Fruit fly (Drosophila melanogaster) whole organism, embryonic: ENCODE data around the gene CG13654.

Experiments
- ATbp ChIP-seq: fragments of 200-800 bp; sonication (Bioruptor generic); optimal IDR thresholded peaks from 2 replicates; lab custom pipeline; 2017; ENCODE audit warnings: missing biosample characterization, mild to moderate bottlenecking, missing genetic modification characterization, missing genetic modification reagents
- Bgb ChIP-seq: fragments of 200-800 bp; sonication (Bioruptor generic); IDR thresholded peaks from 2 replicates; pipeline ENCODE4 v1.3.6; 2022; ENCODE audit warnings: missing biosample characterization, missing genetic modification characterization; ENCODE audit not compliant: partially characterized antibody
- BtbVII ChIP-seq: fragments of 200-800 bp; sonication (Bioruptor generic); optimal IDR thresholded peaks from 3 replicates; lab custom pipeline; 2017; ENCODE audit warnings: missing biosample characterization, mild to moderate bottlenecking, missing genetic modification characterization
- CG1024 ChIP-seq: fragments of 200-800 bp; sonication (Bioruptor generic); IDR thresholded peaks from 2 replicates; pipeline ENCODE4 v1.3.6; 2022; ENCODE audit warnings: missing biosample characterization, missing genetic modification characterization
- CG10366 ChIP-seq: fragments of 200-800 bp; sonication (Bioruptor generic); IDR thresholded peaks from 2 replicates; pipeline ENCODE4 v1.3.6; 2022; ENCODE audit warnings: missing biosample characterization, missing genetic modification characterization
- CG11085 ChIP-seq: fragments of 200-800 bp; sonication (Bioruptor generic); IDR thresholded peaks from 2 replicates; pipeline ENCODE4 v1.3.6; 2022; ENCODE audit warnings: missing biosample characterization, missing genetic modification characterization
- CG11247 ChIP-seq: fragments of 200-800 bp; sonication (Bioruptor generic); IDR thresholded peaks from 2 replicates; pipeline ENCODE4 v1.3.6; 2022; ENCODE audit warnings: missing biosample characterization, missing genetic modification characterization
- CG13894 ChIP-seq: fragments of 200-800 bp; sonication (Bioruptor generic); optimal IDR thresholded peaks from 3 replicates; lab custom pipeline; 2018; ENCODE audit warnings: missing biosample characterization, mild to moderate bottlenecking, missing genetic modification characterization, moderate library complexity
- CG14014 ChIP-seq: fragments of 200-800 bp; sonication (Bioruptor generic); IDR thresholded peaks from 2 replicates; pipeline ENCODE4 v1.3.6; 2022; ENCODE audit warnings: missing biosample characterization, missing genetic modification characterization
- CG17568 ChIP-seq: fragments of 200-800 bp; sonication (Bioruptor generic); optimal IDR thresholded peaks from 2 replicates; lab custom pipeline; 2018; ENCODE audit warnings: missing biosample characterization, mild to moderate bottlenecking, missing genetic modification characterization, moderate library complexity
- CG2199 ChIP-seq: fragments of 200-800 bp; sonication (Bioruptor generic); IDR thresholded peaks from 3 replicates; pipeline ENCODE4 v1.3.6; 2022; ENCODE audit warnings: missing biosample characterization, missing genetic modification characterization
- CG31224 ChIP-seq: fragments of 200-800 bp; sonication (Bioruptor generic); IDR thresholded peaks from 2 replicates; pipeline ENCODE4 v1.3.6; 2022; ENCODE audit warnings: missing biosample characterization, missing genetic modification characterization
- CG31441 ChIP-seq: fragments of 200-800 bp; sonication (Bioruptor generic); IDR thresholded peaks from 2 replicates; pipeline ENCODE4 v1.3.6; 2022; ENCODE audit warnings: missing biosample characterization, missing genetic modification characterization
- CG32532 ChIP-seq: fragments of 200-800 bp; sonication (Bioruptor generic); IDR thresholded peaks from 2 replicates; pipeline ENCODE4 v1.3.6; 2022; ENCODE audit warnings: missing biosample characterization, missing genetic modification characterization
- CG34224 ChIP-seq: fragments of 200-800 bp; sonication (Bioruptor generic); IDR thresholded peaks from 3 replicates; pipeline ENCODE4 v1.3.6; 2022; ENCODE audit warnings: missing biosample characterization, missing genetic modification characterization; ENCODE audit not compliant: partially characterized antibody
- CG3995 ChIP-seq: fragments of 200-800 bp; sonication (Bioruptor generic); optimal IDR thresholded peaks from 3 replicates; lab custom pipeline; 2016; ENCODE audit warnings: missing biosample characterization, missing genetic modification characterization
- CG4328 ChIP-seq: fragments of 200-800 bp; sonication (Bioruptor generic); optimal IDR thresholded peaks from 3 replicates; lab custom pipeline; 2017; ENCODE audit warnings: missing biosample characterization, missing genetic modification reagents, missing genetic modification characterization
- CG43689 ChIP-seq: fragments of 200-800 bp; sonication (Bioruptor generic); IDR thresholded peaks from 2 replicates; pipeline ENCODE4 v1.3.6; 2022; ENCODE audit warnings: missing biosample characterization, missing genetic modification characterization
- CG5245 ChIP-seq: fragments of 200-800 bp; sonication (Bioruptor generic); optimal IDR thresholded peaks from 3 replicates; lab custom pipeline; 2016; ENCODE audit warnings: missing biosample characterization, missing genetic modification characterization
- CG6654 ChIP-seq: fragments of 200-800 bp; sonication (Bioruptor generic); optimal IDR thresholded peaks from 2 replicates; lab custom pipeline; 2017; ENCODE audit warnings: missing biosample characterization, mild to moderate bottlenecking, missing genetic modification characterization
- CG6791 ChIP-seq: fragments of 200-800 bp; sonication (Bioruptor generic); IDR thresholded peaks from 3 replicates; pipeline ENCODE4 v1.3.6; 2022; ENCODE audit warnings: missing biosample characterization, missing genetic modification characterization; ENCODE audit not compliant: partially characterized antibody
- CG6854 ChIP-seq: fragments of 200-800 bp; sonication (Bioruptor generic); optimal IDR thresholded peaks from 3 replicates; lab custom pipeline; 2017; ENCODE audit warnings: missing biosample characterization, mild to moderate bottlenecking, missing genetic modification characterization
- CG8765 ChIP-seq: fragments of 200-800 bp; sonication (Bioruptor generic); IDR thresholded peaks from 2 replicates; pipeline ENCODE4 v1.3.6; 2022; ENCODE audit warnings: missing biosample characterization, missing genetic modification characterization
- Kr ChIP-seq: fragments of 200-800 bp; sonication (Bioruptor generic); optimal IDR thresholded peaks from 2 replicates; lab custom pipeline; 2017; ENCODE audit warnings: missing biosample characterization, mild to moderate bottlenecking, missing genetic modification characterization
- Med ChIP-seq: fragments of 200-800 bp; sonication (Bioruptor generic); peaks from one replicate; lab custom pipeline; 2016; ENCODE audit warnings: missing biosample characterization, missing genetic modification characterization, mild to moderate bottlenecking, inconsistent platforms, moderate library complexity
- Optix ChIP-seq: fragments of 200-800 bp; sonication (Bioruptor generic); IDR thresholded peaks from 3 replicates; pipeline ENCODE4 v1.3.6; 2022; ENCODE audit warnings: missing biosample characterization, missing genetic modification characterization
- Side ChIP-seq: fragments of 200-800 bp; sonication (Bioruptor generic); optimal IDR thresholded peaks from 2 replicates; lab custom pipeline; 2016; ENCODE audit warnings: missing biosample characterization, missing genetic modification characterization
- az2 ChIP-seq: fragments of 200-800 bp; sonication (Bioruptor generic); optimal IDR thresholded peaks from 3 replicates; lab custom pipeline; 2016; ENCODE audit warnings: missing biosample characterization, missing genetic modification characterization
- bbx ChIP-seq: fragments of 200-800 bp; sonication (Bioruptor generic); IDR thresholded peaks from 2 replicates; pipeline ENCODE4 v1.3.6; 2022; ENCODE audit warnings: missing biosample characterization, missing genetic modification characterization; ENCODE audit not compliant: partially characterized antibody
- bsh ChIP-seq, 2 experiments: fragments of 200-800 bp; sonication (Bioruptor generic); optimal IDR thresholded peaks; 2 replicates each; lab custom pipeline; 2017 to 2018; ENCODE audit warnings: mild to moderate bottlenecking in 2 of 2, missing biosample characterization in 2 of 2, missing genetic modification characterization in 2 of 2, moderate library complexity in 1 of 2
- btn ChIP-seq: fragments of 200-800 bp; sonication (Bioruptor generic); optimal IDR thresholded peaks from 2 replicates; lab custom pipeline; 2016; ENCODE audit warnings: missing biosample characterization, missing genetic modification characterization
- ci ChIP-seq: fragments of 200-800 bp; sonication (Bioruptor generic); IDR thresholded peaks from 3 replicates; pipeline ENCODE4 v1.3.6; 2022; ENCODE audit warnings: missing biosample characterization, missing genetic modification characterization
- dan ChIP-seq: fragments of 200-800 bp; sonication (Bioruptor generic); IDR thresholded peaks from 2 replicates; pipeline ENCODE4 v1.3.6; 2022; ENCODE audit warnings: missing biosample characterization, missing genetic modification characterization
- en ChIP-seq: fragments of 200-800 bp; sonication (Bioruptor generic); optimal IDR thresholded peaks from 2 replicates; lab custom pipeline; 2016; ENCODE audit warnings: missing biosample characterization, missing genetic modification characterization
- ewg ChIP-seq: fragments of 200-800 bp; sonication (Bioruptor generic); optimal IDR thresholded peaks from 3 replicates; lab custom pipeline; 2017; ENCODE audit warnings: mild to moderate bottlenecking, missing biosample characterization, missing genetic modification reagents, missing genetic modification characterization
- fd64A ChIP-seq: fragments of 200-800 bp; sonication (Bioruptor generic); optimal IDR thresholded peaks from 3 replicates; lab custom pipeline; 2018; ENCODE audit warnings: missing biosample characterization, mild to moderate bottlenecking, missing genetic modification characterization
- her ChIP-seq: fragments of 200-800 bp; sonication (Bioruptor generic); optimal IDR thresholded peaks from 2 replicates; lab custom pipeline; 2016; ENCODE audit warnings: missing biosample characterization, missing genetic modification characterization
- ken ChIP-seq: fragments of 200-800 bp; sonication (Bioruptor generic); IDR thresholded peaks from 3 replicates; pipeline ENCODE4 v1.3.6; 2022; ENCODE audit warnings: missing biosample characterization, missing genetic modification characterization
- maf-S ChIP-seq: fragments of 200-800 bp; sonication (Bioruptor generic); optimal IDR thresholded peaks from 2 replicates; lab custom pipeline; 2016; ENCODE audit warnings: missing biosample characterization, missing genetic modification characterization
- nau ChIP-seq: fragments of 200-800 bp; sonication (Bioruptor generic); optimal IDR thresholded peaks from 3 replicates; lab custom pipeline; 2017; ENCODE audit warnings: missing biosample characterization, mild to moderate bottlenecking, missing genetic modification characterization, missing genetic modification reagents
- nom ChIP-seq: fragments of 200-800 bp; sonication (Bioruptor generic); optimal IDR thresholded peaks from 2 replicates; lab custom pipeline; 2017; ENCODE audit warnings: missing biosample characterization, missing genetic modification characterization, mild to moderate bottlenecking, moderate library complexity, missing genetic modification reagents
- otp ChIP-seq: fragments of 200-800 bp; sonication (Bioruptor generic); IDR thresholded peaks from 3 replicates; pipeline ENCODE4, ENCODE4 v1.3.6; 2022; ENCODE audit warnings: missing biosample characterization, missing genetic modification characterization
- pan ChIP-seq, 4 experiments: fragments of >200 bp in 3 of 4; fragments of 200-800 bp in 1 of 4; sonication (Bioruptor generic) in 1 of 4; optimal IDR thresholded peaks in 3 of 4; IDR thresholded peaks in 1 of 4; 2 replicates each; pipeline versions ENCODE4 v1.3.6 to Lab custom; 2017 to 2022; ENCODE audit warnings: missing biosample characterization in 2 of 4, missing genetic modification characterization in 2 of 4, mixed read lengths in 1 of 4
- pho ChIP-seq: fragments of 200-800 bp; sonication (Bioruptor generic); optimal IDR thresholded peaks from 2 replicates; lab custom pipeline; 2016; ENCODE audit warnings: missing biosample characterization, missing genetic modification characterization
- pros ChIP-seq: fragments of 200-800 bp; sonication (Bioruptor generic); optimal IDR thresholded peaks from 3 replicates; lab custom pipeline; 2019; ENCODE audit warnings: missing biosample characterization, mild to moderate bottlenecking, missing genetic modification characterization, moderate library complexity
- sens ChIP-seq: fragments of 200-800 bp; sonication (Bioruptor generic); peaks from one replicate; lab custom pipeline; 2016; ENCODE audit warnings: missing biosample characterization, missing genetic modification characterization
- seq ChIP-seq: fragments of 200-800 bp; sonication (Bioruptor generic); IDR thresholded peaks from 2 replicates; pipeline ENCODE4 v1.3.6; 2022; ENCODE audit warnings: missing biosample characterization, missing genetic modification characterization
- tx ChIP-seq: fragments of 200-800 bp; sonication (Bioruptor generic); optimal IDR thresholded peaks from 2 replicates; lab custom pipeline; 2016; ENCODE audit warnings: missing biosample characterization, missing genetic modification characterization
- vfl ChIP-seq: fragments of 200-800 bp; sonication (Bioruptor generic); optimal IDR thresholded peaks from 2 replicates; lab custom pipeline; 2016; ENCODE audit warnings: missing biosample characterization, missing genetic modification characterization
- yki ChIP-seq: fragments of >200 bp; optimal IDR thresholded peaks from 3 replicates; lab custom pipeline; 2018
- zen2 ChIP-seq: fragments of 200-800 bp; sonication (Bioruptor generic); IDR thresholded peaks from 3 replicates; pipeline ENCODE4 v1.3.6; 2022; ENCODE audit warnings: missing biosample characterization, missing genetic modification characterization; ENCODE audit not compliant: partially characterized antibody

CG13654 gene

DNA sequence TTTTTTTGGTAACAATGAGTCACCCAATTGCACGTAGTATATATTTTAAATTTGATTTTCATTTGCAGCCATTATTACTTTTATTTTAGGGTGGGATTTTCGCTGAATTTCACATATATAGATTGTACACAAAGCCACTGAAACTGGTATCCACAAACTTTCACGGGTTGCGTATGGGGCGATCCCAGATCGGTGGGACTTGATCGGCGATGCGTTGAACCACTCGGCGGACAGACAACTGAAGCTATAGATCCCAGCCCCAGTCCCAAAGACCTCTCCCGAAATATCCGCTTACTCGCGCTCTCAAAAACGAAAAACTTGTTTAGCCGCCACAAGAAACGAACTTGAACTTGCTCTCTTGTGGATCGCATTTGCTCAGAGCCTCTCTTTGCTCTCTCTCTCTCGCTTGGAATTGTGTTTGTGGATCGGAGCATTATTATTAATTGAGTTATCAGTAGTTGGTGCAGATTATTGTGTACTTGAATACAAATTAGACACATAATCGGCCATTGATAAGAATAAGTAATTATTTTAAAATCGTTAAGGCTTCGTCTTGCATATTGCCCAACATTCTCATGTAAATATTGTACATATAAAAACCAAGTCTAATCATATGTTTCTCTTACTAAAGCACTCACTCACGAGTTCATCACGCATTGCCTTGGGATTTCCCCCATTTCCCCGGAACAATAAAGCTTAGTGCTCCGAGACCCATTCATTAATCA is 8.6 kb downstream of the CG13654 start, which contains the start of gene Cad96Ca (continued):
- TF ChIP-seq her (GFP tag; lab: Kevin White, UChicago) (no peak), CG34224 (GFP tag; lab: Robert Waterston, UW) (no peak), zen2 (peak; percentile 40; the same call in 2 of the 3 replicates), CG17568 (peak; percentile 4), nau (GFP tag; lab: Kevin White, UChicago) (no peak), CG31441 (no peak), CG32532 (GFP tag; lab: Robert Waterston, UW) (peak; percentile 45; the same call in 1 of the 2 replicates), en (GFP tag; lab: Kevin White, UChicago) (no peak), sens (GFP tag; lab: Kevin White, UChicago) (peak; percentile 52), CG6854 (no peak), az2 (no peak), btn (GFP tag; lab: Kevin White, UChicago) (no peak), Optix (no peak), CG5245 (GFP tag; lab: Kevin White, UChicago) (no peak), nom (GFP tag; lab: Kevin White, UChicago) (peak; percentile 46), bsh (GFP tag; optimal IDR thresholded peaks at IDR 0.05; lab: Kevin White, UChicago) (no peak), CG3995 (GFP tag; lab: Kevin White, UChicago) (no peak), tx (GFP tag; lab: Kevin White, UChicago) (no peak), CG43689 (GFP tag; lab: Robert Waterston, UW) (no peak), Side (GFP tag; lab: Kevin White, UChicago) (no peak), dan (no peak), fd64A (GFP tag; lab: Kevin White, UChicago) (no peak), Bgb (GFP tag; lab: Robert Waterston, UW) (peak; percentile 17; the same call in 1 of the 2 replicates), CG8765 (GFP tag; lab: Robert Waterston, UW) (no peak), maf-S (GFP tag; lab: Kevin White, UChicago) (no peak), ken (0 out of 3 replicates have a peak, but pooled peaks have one; percentile 6), CG6654 (GFP tag; lab: Kevin White, UChicago) (no peak), CG10366 (GFP tag; lab: Robert Waterston, UW) (no peak), yki (lab: Kevin White, UChicago) (peak; percentile 66), CG13894 (tag; lab: Kevin White, UChicago) (no peak), ewg (no peak), CG31224 (GFP tag; lab: Robert Waterston, UW) (no peak), bbx (GFP tag; lab: Robert Waterston, UW) (0 out of 2 replicates have a peak, but pooled peaks have one; percentile 18), vfl (GFP tag; lab: Kevin White, UChicago) (no peak), CG6791 (GFP tag; lab: Robert Waterston, UW) (no peak), CG11085 (no peak), Kr (GFP tag; lab: Kevin White, UChicago) (no peak)
- TF ChIP-seq, all 482 proteins: peak for 18

DNA sequence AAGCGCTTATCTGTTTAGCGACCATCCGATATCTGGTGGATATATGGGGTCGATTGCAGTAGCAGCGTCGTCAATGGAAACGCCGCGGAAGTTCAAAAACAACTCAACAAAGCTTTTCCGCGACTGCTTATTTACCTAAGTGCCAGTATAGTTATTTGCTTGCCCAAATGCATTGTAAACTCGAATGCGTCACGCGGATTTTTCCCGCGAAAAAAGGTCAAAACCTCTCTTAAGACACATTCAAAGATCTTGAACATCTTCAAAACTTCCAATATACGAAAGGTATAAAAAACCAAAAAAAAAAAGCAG is 9.1 kb downstream of the CG13654 start:
- TF ChIP-seq otp (GFP tag; lab: Robert Waterston, UW) (0 out of 3 replicates have a peak, but pooled peaks have one; percentile 9), CG6791 (GFP tag; lab: Robert Waterston, UW) (0 out of 3 replicates have a peak, but pooled peaks have one; percentile 8), seq (0 out of 2 replicates have a peak, but pooled peaks have one; percentile 26), ci (GFP tag; lab: Robert Waterston, UW) (peak; percentile 66), pros (GFP tag; lab: Kevin White, UChicago) (peak; percentile 29), BtbVII (GFP tag; lab: Kevin White, UChicago) (no peak), CG4328 (GFP tag; lab: Kevin White, UChicago) (no peak), CG1024 (0 out of 2 replicates have a peak, but pooled peaks have one; percentile 26), Med (peak; percentile 66), CG14014 (GFP tag; lab: Robert Waterston, UW) (0 out of 2 replicates have a peak, but pooled peaks have one; percentile 12), ATbp (GFP tag; lab: Kevin White, UChicago) (peak; percentile 4), pan (optimal IDR thresholded peaks at IDR 0.05; lab: Kevin White, UChicago) (no peak), pan (GFP tag; optimal IDR thresholded peaks at IDR 0.05 in 1 of 2, IDR thresholded peaks at IDR 0.05 in 1 of 2) (peak in 1 of 2 experiments; percentile 30), CG2199 (GFP tag; lab: Robert Waterston, UW) (peak; percentile 65; the same call in 2 of the 3 replicates), pho (no peak), CG11247 (GFP tag; lab: Robert Waterston, UW) (peak; percentile 25; the same call in 1 of the 2 replicates)
